Fruit fly (Drosophila melanogaster): Measurements from ENCODE around the gene amd.
A peak's percentile ranks its signal among the peaks of the same experiment; 100 is the strongest.

Gene amd

DNA sequence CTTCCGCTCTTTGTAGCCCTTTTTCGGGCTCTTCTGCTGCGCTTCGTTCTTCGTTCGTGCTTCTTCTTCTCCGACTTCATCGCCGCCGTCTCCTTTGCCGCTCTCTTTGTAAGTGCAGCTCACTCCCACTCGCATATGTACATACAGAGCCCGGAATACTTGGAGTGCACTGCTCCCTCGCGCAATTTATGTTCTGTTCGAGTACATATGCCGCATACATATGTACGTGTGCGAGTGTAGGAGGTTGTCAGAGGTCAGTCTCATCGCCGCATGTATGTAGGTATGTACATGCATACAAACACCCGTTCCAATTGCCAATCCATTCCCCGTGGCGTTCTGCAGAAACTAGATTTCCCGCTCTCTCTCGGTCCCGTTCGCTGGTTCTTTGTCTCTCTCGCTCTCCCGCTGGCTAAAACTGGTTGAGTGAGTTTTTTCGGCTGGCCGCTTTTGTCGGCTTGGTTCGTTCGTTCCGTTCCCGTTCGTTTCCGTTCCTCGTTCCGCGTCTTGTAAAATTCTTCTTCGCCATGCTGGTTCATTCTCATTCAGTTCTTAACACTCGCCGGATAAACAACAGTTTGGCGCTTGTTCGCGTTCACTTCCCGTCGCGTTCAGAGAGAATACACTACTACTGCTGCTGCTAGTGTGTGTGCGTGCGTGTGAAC, 48.2 kb downstream of the amd start (continued):
- TF ChIP-seq Dek (tag; optimal IDR thresholded peaks at IDR 0.05) (peak; percentile 44), CG14441 (GFP tag; IDR thresholded peaks at IDR 0.05) (no peak), dpn (GFP tag; optimal IDR thresholded peaks at IDR 0.05) (no peak), twi (tag; optimal IDR thresholded peaks at IDR 0.05) (peak; percentile 39), YL-1 (GFP tag; optimal IDR thresholded peaks at IDR 0.05) (peak; percentile 3), hb (GFP tag; IDR thresholded peaks at IDR 0.05; ENCODE audit: partially characterized antibody) (no peak), CG13894 (tag; optimal IDR thresholded peaks at IDR 0.05) (peak; percentile 73), CG6175 (GFP tag; IDR thresholded peaks at IDR 0.05) (no peak), CG30020 (tag; optimal IDR thresholded peaks at IDR 0.05) (peak; percentile 48), CG3281 (GFP tag; optimal IDR thresholded peaks at IDR 0.05) (peak; percentile 58), her (GFP tag; optimal IDR thresholded peaks at IDR 0.05) (peak; percentile 39), CG7786 (GFP tag; optimal IDR thresholded peaks at IDR 0.05) (no peak), pan (optimal IDR thresholded peaks at IDR 0.05) (no peak), pan (GFP tag; optimal IDR thresholded peaks at IDR 0.05 in 1 of 2, IDR thresholded peaks at IDR 0.05 in 1 of 2) (no peak), CG31224 (GFP tag; IDR thresholded peaks at IDR 0.05) (no peak), Hr78 (GFP tag; optimal IDR thresholded peaks at IDR 0.05) (peak in 1 of 2 experiments; percentile 99), Scr (GFP tag; IDR thresholded peaks at IDR 0.05; ENCODE audit: partially characterized antibody) (peak; percentile 48), pzg (GFP tag; optimal IDR thresholded peaks at IDR 0.05) (peak; percentile 6), exex (tag; optimal IDR thresholded peaks at IDR 0.05) (peak; percentile 6), rib (GFP tag; IDR thresholded peaks at IDR 0.05) (0 out of 2 replicates have a peak, but pooled peaks have one; percentile 39), CG15514 (GFP tag; optimal IDR thresholded peaks at IDR 0.05) (peak; percentile 95), CG14710 (tag; optimal IDR thresholded peaks at IDR 0.05) (no peak), CG4360 (GFP tag; IDR thresholded peaks at IDR 0.05) (peak; percentile 45), pfk (GFP tag; optimal IDR thresholded peaks at IDR 0.05) (peak; percentile 100), tll (GFP tag; optimal IDR thresholded peaks at IDR 0.05) (no peak), Six4 (GFP tag; optimal IDR thresholded peaks at IDR 0.05) (no peak), Vsx1 (GFP tag; optimal IDR thresholded peaks at IDR 0.05) (peak; percentile 8), sqz (GFP tag; optimal IDR thresholded peaks at IDR 0.05) (peak; percentile 79), row (GFP tag; IDR thresholded peaks at IDR 0.05) (peak; percentile 24; the same call in 1 of the 3 replicates), Abd-B (GFP tag; optimal IDR thresholded peaks at IDR 0.05) (no peak), CG15011 (GFP tag; optimal IDR thresholded peaks at IDR 0.05) (no peak), da (GFP tag; optimal IDR thresholded peaks at IDR 0.05) (no peak), gcm2 (GFP tag; optimal IDR thresholded peaks at IDR 0.05) (no peak), CG6813 (GFP tag; optimal IDR thresholded peaks at IDR 0.05) (no peak), CG18619 (GFP tag; optimal IDR thresholded peaks at IDR 0.05) (no peak), bcd (GFP tag; optimal IDR thresholded peaks at IDR 0.05) (no peak), bsh (GFP tag; optimal IDR thresholded peaks at IDR 0.05) (peak in 1 of 2 experiments; percentile 37), trem (tag; optimal IDR thresholded peaks at IDR 0.05) (peak; percentile 21), crp (GFP tag; optimal IDR thresholded peaks at IDR 0.05) (no peak), ac (GFP tag; optimal IDR thresholded peaks at IDR 0.05) (no peak), CG8089 (GFP tag; optimal IDR thresholded peaks at IDR 0.05) (no peak), eve (GFP tag; optimal IDR thresholded peaks at IDR 0.05) (no peak), H2.0 (GFP tag; IDR thresholded peaks at IDR 0.05) (no peak), CG15479 (GFP tag; optimal IDR thresholded peaks at IDR 0.05) (peak; percentile 83), Antp (GFP tag; optimal IDR thresholded peaks at IDR 0.05) (no peak), chif (GFP tag; optimal IDR thresholded peaks at IDR 0.05) (peak in 1 of 2 experiments; percentile 25), CG31388 (GFP tag; optimal IDR thresholded peaks at IDR 0.05) (no peak), Pdp1 (GFP tag; optimal IDR thresholded peaks at IDR 0.05) (no peak)
